Fruit fly (Drosophila melanogaster): ENCODE data around the gene mRpS24.

Gene mRpS24

DNA sequence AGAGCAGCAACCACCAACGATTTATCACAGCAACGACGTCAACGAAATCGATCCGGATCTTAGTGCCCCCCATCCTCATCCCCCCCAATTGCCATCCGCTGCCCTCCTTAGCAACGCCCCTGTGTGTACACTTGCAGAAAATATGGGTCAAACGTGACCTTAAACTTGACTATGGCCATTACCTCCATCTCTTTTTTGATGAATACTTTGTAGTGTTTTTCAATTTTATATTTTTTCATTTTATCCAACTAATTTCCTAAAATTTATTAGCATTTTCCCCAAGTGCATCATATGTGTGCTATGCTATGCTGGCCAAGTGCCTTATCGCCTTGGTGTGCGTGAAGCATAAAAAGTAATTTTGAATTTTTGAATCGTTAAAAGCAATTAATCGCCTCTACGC, 20.4 kb downstream of the mRpS24 start (continued):
- TF ChIP-seq disco-r (GFP tag; optimal IDR thresholded peaks at IDR 0.05) (no peak), CG11695 (GFP tag; IDR thresholded peaks at IDR 0.05) (peak; percentile 59; the same call in 1 of the 3 replicates), Dad (GFP tag; optimal IDR thresholded peaks at IDR 0.05) (no peak), Hr3 (GFP tag; optimal IDR thresholded peaks at IDR 0.05) (no peak), Gug (GFP tag; IDR thresholded peaks at IDR 0.05) (0 out of 4 replicates have a peak, but pooled peaks have one; percentile 13), fd96Cb (tag; optimal IDR thresholded peaks at IDR 0.05) (peak; percentile 40), CG17802 (tag; optimal IDR thresholded peaks at IDR 0.05) (peak; percentile 4), Ssrp (tag; optimal IDR thresholded peaks at IDR 0.05) (peak; percentile 7), CG8388 (GFP tag; optimal IDR thresholded peaks at IDR 0.05) (peak; percentile 12), stc (GFP tag; IDR thresholded peaks at IDR 0.05) (0 out of 2 replicates have a peak, but pooled peaks have one; percentile 40), croc (GFP tag; conservative IDR thresholded peaks at IDR 0.05) (0 out of 3 replicates have a peak, but pooled peaks have one; percentile 17), nmo (GFP tag; optimal IDR thresholded peaks at IDR 0.05) (peak; percentile 40), CG4730 (GFP tag; IDR thresholded peaks at IDR 0.05) (0 out of 2 replicates have a peak, but pooled peaks have one; percentile 19), tx (GFP tag; optimal IDR thresholded peaks at IDR 0.05) (no peak), NC2β (GFP tag; optimal IDR thresholded peaks at IDR 0.05) (no peak), prd (optimal IDR thresholded peaks at IDR 0.05) (no peak), prd (GFP tag; IDR thresholded peaks at IDR 0.05) (peak; percentile 38; the same call in 1 of the 3 replicates), psq (GFP tag; optimal IDR thresholded peaks at IDR 0.05) (no peak), knrl (GFP tag; IDR thresholded peaks at IDR 0.05; ENCODE audit: partially characterized antibody) (no peak), jumu (GFP tag; optimal IDR thresholded peaks at IDR 0.05) (no peak), TFAM (GFP tag; optimal IDR thresholded peaks at IDR 0.05) (no peak), CG8924 (tag; optimal IDR thresholded peaks at IDR 0.05) (no peak), Xrp1 (GFP tag; IDR thresholded peaks at IDR 0.05) (peak; percentile 32; the same call in 1 of the 2 replicates), Hsf (GFP tag; optimal IDR thresholded peaks at IDR 0.05) (no peak), Ptx1 (GFP tag; IDR thresholded peaks at IDR 0.05) (peak; percentile 51; the same call in 1 of the 2 replicates), CG12071 (GFP tag; optimal IDR thresholded peaks at IDR 0.05) (no peak), Pdp1 (GFP tag; optimal IDR thresholded peaks at IDR 0.05) (peak in 1 of 2 experiments; percentile 6), lmd (GFP tag; IDR thresholded peaks at IDR 0.05) (peak; percentile 33; the same call in 1 of the 2 replicates), CG11085 (GFP tag; IDR thresholded peaks at IDR 0.05) (no peak), dmrt99B (tag; optimal IDR thresholded peaks at IDR 0.05) (peak; percentile 65), CG1647 (GFP tag; optimal IDR thresholded peaks at IDR 0.05) (no peak), CG9609 (GFP tag; optimal IDR thresholded peaks at IDR 0.05) (peak; percentile 5), sens (GFP tag) (peak; percentile 82), CG12769 (tag; optimal IDR thresholded peaks at IDR 0.05) (no peak), CG8944 (GFP tag; optimal IDR thresholded peaks at IDR 0.05) (no peak), bsh (GFP tag; optimal IDR thresholded peaks at IDR 0.05) (peak; percentile 30 to 58), ATbp (GFP tag; optimal IDR thresholded peaks at IDR 0.05) (peak; percentile 26), Hr39 (optimal IDR thresholded peaks at IDR 0.05) (no peak), CG7786 (GFP tag; optimal IDR thresholded peaks at IDR 0.05) (no peak), CG5245 (GFP tag; optimal IDR thresholded peaks at IDR 0.05) (peak; percentile 18), dati (GFP tag; IDR thresholded peaks at IDR 0.05) (no peak), CG18262 (tag; optimal IDR thresholded peaks at IDR 0.05) (peak; percentile 47), dpn (GFP tag; optimal IDR thresholded peaks at IDR 0.05) (peak in 1 of 2 experiments; percentile 14), eve (GFP tag; optimal IDR thresholded peaks at IDR 0.05) (no peak), Mad (GFP tag; optimal IDR thresholded peaks at IDR 0.05) (no peak), D19A (tag; optimal IDR thresholded peaks at IDR 0.05) (peak; percentile 37), Vsx1 (GFP tag; optimal IDR thresholded peaks at IDR 0.05) (no peak), Elba2 (GFP tag; optimal IDR thresholded peaks at IDR 0.05) (no peak), row (GFP tag; IDR thresholded peaks at IDR 0.05) (peak; percentile 52), CG12391 (tag; optimal IDR thresholded peaks at IDR 0.05) (peak; percentile 36), gsb-n (tag; optimal IDR thresholded peaks at IDR 0.05) (no peak), CG7839 (tag; optimal IDR thresholded peaks at IDR 0.05) (peak; percentile 43)
